Worm (Caenorhabditis elegans): Measurements from ENCODE around the gene K04A8.19.

K04A8.19 gene

ce11 chrV:6517305-6518224 lies 36.6 kb downstream of the K04A8.19 start:
- TF ChIP-seq pes-1 (GFP tag; IDR thresholded peaks at IDR 0.05) (no peak), hmg-4 (GFP tag; optimal IDR thresholded peaks at IDR 0.05) (no peak), ama-1 (optimal IDR thresholded peaks at IDR 0.05) (no peak), sea-1 (GFP tag; conservative IDR thresholded peaks at IDR 0.05) (no peak), aly-1 (tag; optimal IDR thresholded peaks at IDR 0.05) (no peak), B0310.2 (tag; optimal IDR thresholded peaks at IDR 0.05) (no peak), ceh-36 (tag; optimal IDR thresholded peaks at IDR 0.05) (no peak), ceh-13 (GFP tag; optimal IDR thresholded peaks at IDR 0.05) (no peak), tra-4 (tag; optimal IDR thresholded peaks at IDR 0.05) (no peak), tbx-11 (GFP tag; IDR thresholded peaks at IDR 0.05) (no peak), ets-7 (tag; optimal IDR thresholded peaks at IDR 0.05) (no peak), F13C5.2 (tag; optimal IDR thresholded peaks at IDR 0.05) (no peak), tbx-37 (GFP tag; conservative IDR thresholded peaks at IDR 0.05) (no peak)

- no peak for TF ChIP-seq scrt-1 (GFP tag; IDR thresholded peaks at IDR 0.05)
- TF ChIP-seq ceh-36 (tag; optimal IDR thresholded peaks at IDR 0.05): no peak
- TF ChIP-seq hnd-1 (tag; optimal IDR thresholded peaks at IDR 0.05): no peak
- no peak for TF ChIP-seq aly-1 (tag; optimal IDR thresholded peaks at IDR 0.05)
- no peak for TF ChIP-seq ama-1 (optimal IDR thresholded peaks at IDR 0.05)
- no peak for TF ChIP-seq ets-7 (tag; optimal IDR thresholded peaks at IDR 0.05)
- no peak for TF ChIP-seq F13C5.2 (tag; optimal IDR thresholded peaks at IDR 0.05)
- no peak for TF ChIP-seq B0310.2 (tag; optimal IDR thresholded peaks at IDR 0.05)
- no peak for TF ChIP-seq pes-1 (GFP tag; IDR thresholded peaks at IDR 0.05)
- no peak for TF ChIP-seq ceh-13 (GFP tag; optimal IDR thresholded peaks at IDR 0.05)
- TF ChIP-seq tbx-37 (GFP tag; conservative IDR thresholded peaks at IDR 0.05): no peak
- TF ChIP-seq flt-1 (GFP tag; IDR thresholded peaks at IDR 0.05): no peak
- TF ChIP-seq tbx-11 (GFP tag; IDR thresholded peaks at IDR 0.05): no peak
- TF ChIP-seq hmg-4 (GFP tag; optimal IDR thresholded peaks at IDR 0.05): no peak
- no peak for TF ChIP-seq hmbx-1 (tag; optimal IDR thresholded peaks at IDR 0.05)
- TF ChIP-seq tra-4 (tag; optimal IDR thresholded peaks at IDR 0.05): no peak
- no peak for TF ChIP-seq sea-1 (GFP tag; conservative IDR thresholded peaks at IDR 0.05)
These were observed 37.5 kb downstream of the K04A8.19 start, which contains the start of gene mdh-1 for ce11 chrV:6516491-6517304. Gene mdh-1, minus strand, starts transcription at chrV:6516526.

ce11 chrV:6515344-6515743 lies 38.9 kb downstream of the K04A8.19 start:
- TF ChIP-seq ceh-36 (tag; optimal IDR thresholded peaks at IDR 0.05) (no peak), flt-1 (GFP tag; IDR thresholded peaks at IDR 0.05) (no peak), ets-7 (tag; optimal IDR thresholded peaks at IDR 0.05) (no peak), sea-1 (GFP tag; conservative IDR thresholded peaks at IDR 0.05) (no peak), tbx-11 (GFP tag; IDR thresholded peaks at IDR 0.05) (no peak), hnd-1 (tag; optimal IDR thresholded peaks at IDR 0.05) (no peak), scrt-1 (GFP tag; IDR thresholded peaks at IDR 0.05) (no peak), hmbx-1 (tag; optimal IDR thresholded peaks at IDR 0.05) (no peak), pes-1 (GFP tag; IDR thresholded peaks at IDR 0.05) (no peak), tbx-37 (GFP tag; conservative IDR thresholded peaks at IDR 0.05) (no peak), ama-1 (optimal IDR thresholded peaks at IDR 0.05) (no peak), hmg-4 (GFP tag; optimal IDR thresholded peaks at IDR 0.05) (no peak), B0310.2 (tag; optimal IDR thresholded peaks at IDR 0.05) (no peak), aly-1 (tag; optimal IDR thresholded peaks at IDR 0.05) (no peak), tra-4 (tag; optimal IDR thresholded peaks at IDR 0.05) (no peak), F13C5.2 (tag; optimal IDR thresholded peaks at IDR 0.05) (no peak)

- TF ChIP-seq tbx-37 (GFP tag; conservative IDR thresholded peaks at IDR 0.05) (no peak), ceh-13 (GFP tag; optimal IDR thresholded peaks at IDR 0.05) (no peak), hnd-1 (tag; optimal IDR thresholded peaks at IDR 0.05) (no peak), F13C5.2 (tag; optimal IDR thresholded peaks at IDR 0.05) (no peak)
These were observed 39.3 kb downstream of the K04A8.19 start, which contains the start of gene dpy-11 for ce11 chrV:6514887-6515324. Gene dpy-11, minus strand, starts transcription at chrV:6515240.

ce11 chrV:6513786-6514430 lies 40.3 kb downstream of the K04A8.19 start:
- TF ChIP-seq aly-1 (tag; optimal IDR thresholded peaks at IDR 0.05) (no peak), ama-1 (optimal IDR thresholded peaks at IDR 0.05) (no peak), tbx-37 (GFP tag; conservative IDR thresholded peaks at IDR 0.05) (no peak), hnd-1 (tag; optimal IDR thresholded peaks at IDR 0.05) (no peak), flt-1 (GFP tag; IDR thresholded peaks at IDR 0.05) (no peak), hmg-4 (GFP tag; optimal IDR thresholded peaks at IDR 0.05) (no peak), ceh-36 (tag; optimal IDR thresholded peaks at IDR 0.05) (no peak), tra-4 (tag; optimal IDR thresholded peaks at IDR 0.05) (no peak), tbx-11 (GFP tag; IDR thresholded peaks at IDR 0.05) (no peak), pes-1 (GFP tag; IDR thresholded peaks at IDR 0.05) (no peak)

- TF ChIP-seq pes-1 (GFP tag; IDR thresholded peaks at IDR 0.05): 0 out of 2 replicates have a peak, but pooled peaks have one; percentile 44
- peak; percentile 27 for TF ChIP-seq hmg-4 (GFP tag; optimal IDR thresholded peaks at IDR 0.05)
- TF ChIP-seq sea-1 (GFP tag; conservative IDR thresholded peaks at IDR 0.05): no peak
- no peak for TF ChIP-seq ceh-13 (GFP tag; optimal IDR thresholded peaks at IDR 0.05)
- TF ChIP-seq flt-1 (GFP tag; IDR thresholded peaks at IDR 0.05): no peak
- TF ChIP-seq aly-1 (tag; optimal IDR thresholded peaks at IDR 0.05): no peak
- TF ChIP-seq tra-4 (tag; optimal IDR thresholded peaks at IDR 0.05): no peak
These were observed 40.9 kb downstream of the K04A8.19 start for ce11 chrV:6513356-6513755.
